Worm (Caenorhabditis elegans) whole organism, L4/young adult: ENCODE measurements around the gene era-1.

Experiments used
- W03F9.2 ChIP-seq: fragments of 150-350 bp; optimal IDR thresholded peaks from 2 replicates; lab custom pipeline; 2014; ENCODE audit warnings: missing biosample characterization, missing genetic modification characterization
- dao-5 ChIP-seq: sonication (generic microtip); optimal IDR thresholded peaks from 2 replicates; lab custom pipeline; 2016; ENCODE audit warnings: missing genotype, missing genetic modification characterization, moderate library complexity, missing compliant biosample characterization
- him-1 ChIP-seq: sonication (generic microtip); optimal IDR thresholded peaks from 2 replicates; lab custom pipeline; 2016; ENCODE audit warnings: missing genotype, missing genetic modification reagents, missing genetic modification characterization, missing compliant biosample characterization

ce11 chrV:6668741-6669140 lies 34.1 kb upstream of the era-1 start, which contains the start of gene str-180:
- TF ChIP-seq him-1 (no peak), dao-5 (tag; lab: Kevin White, UChicago) (no peak), W03F9.2 (tag; lab: Kevin White, UChicago) (no peak)
